Worm (Caenorhabditis elegans) whole organism, mixed stage, embryonic: ENCODE data around the gene vars-1.

Experiments
- M03D4.4 ChIP-seq: sonication (generic microtip); optimal IDR thresholded peaks from 2 replicates; lab custom pipeline; 2017; ENCODE audit warnings: mild to moderate bottlenecking, missing genetic modification characterization, missing compliant biosample characterization
- bed-3 ChIP-seq: fragments of 200-800 bp; sonication (Bioruptor generic); optimal IDR thresholded peaks from 3 replicates; lab custom pipeline; 2018; ENCODE audit warnings: mild to moderate bottlenecking, missing genetic modification characterization, moderate library complexity, missing compliant biosample characterization
- blmp-1 ChIP-seq: fragments of 150-350 bp; optimal IDR thresholded peaks from 2 replicates; lab custom pipeline; 2014; ENCODE audit warnings: missing biosample characterization, missing genetic modification characterization
- ceh-39 ChIP-seq: fragments of 150-350 bp; optimal IDR thresholded peaks from 2 replicates; lab custom pipeline; 2014; ENCODE audit warnings: missing biosample characterization, missing genetic modification characterization
- ceh-43 ChIP-seq: fragments of 200-800 bp; sonication (Bioruptor generic); optimal IDR thresholded peaks from 2 replicates; lab custom pipeline; 2018; ENCODE audit warnings: mild to moderate bottlenecking, missing genetic modification characterization, moderate library complexity, missing compliant biosample characterization
- ceh-83 ChIP-seq: fragments of 200-800 bp; sonication (Bioruptor generic); optimal IDR thresholded peaks from 2 replicates; lab custom pipeline; 2018; ENCODE audit warnings: mild to moderate bottlenecking, missing genetic modification characterization, missing compliant biosample characterization
- ces-1 ChIP-seq: fragments of 150-350 bp; optimal IDR thresholded peaks from 2 replicates; lab custom pipeline; 2014; ENCODE audit warnings: missing biosample characterization, missing genetic modification reagents, missing genetic modification characterization
- cnd-1 ChIP-seq: fragments of 200-800 bp; sonication (Bioruptor generic); optimal IDR thresholded peaks from 2 replicates; lab custom pipeline; 2018; ENCODE audit warnings: mild to moderate bottlenecking, missing genetic modification characterization, missing compliant biosample characterization
- drap-1 ChIP-seq: fragments of 200-800 bp; sonication (Bioruptor generic); optimal IDR thresholded peaks from 3 replicates; lab custom pipeline; 2018; ENCODE audit warnings: mild to moderate bottlenecking, missing genetic modification characterization, missing compliant biosample characterization
- elt-1 ChIP-seq: sonication (generic microtip); optimal IDR thresholded peaks from 2 replicates; lab custom pipeline; 2017; ENCODE audit warnings: missing genetic modification characterization, mild to moderate bottlenecking, missing compliant biosample characterization, antibody characterized with exemption, moderate library complexity, borderline replicate concordance; ENCODE audit not compliant: insufficient read depth
- elt-3 ChIP-seq: fragments of 150-350 bp; optimal IDR thresholded peaks from 2 replicates; lab custom pipeline; 2014; ENCODE audit warnings: missing biosample characterization, missing genetic modification characterization
- flh-1 ChIP-seq: fragments of 200-800 bp; sonication (Bioruptor generic); optimal IDR thresholded peaks from 2 replicates; lab custom pipeline; 2018; ENCODE audit warnings: mild to moderate bottlenecking, missing genetic modification characterization, moderate library complexity, missing compliant biosample characterization
- ham-2 ChIP-seq: fragments of 200-800 bp; sonication (Bioruptor generic); optimal IDR thresholded peaks from 2 replicates; lab custom pipeline; 2018; ENCODE audit warnings: mild to moderate bottlenecking, missing genetic modification characterization, missing compliant biosample characterization
- hlh-1 ChIP-seq: fragments of 150-350 bp; optimal IDR thresholded peaks from 2 replicates; lab custom pipeline; 2014; ENCODE audit warnings: missing biosample characterization, missing genetic modification reagents, missing genetic modification characterization
- lin-13 ChIP-seq: fragments of 150-350 bp; optimal IDR thresholded peaks from 2 replicates; lab custom pipeline; 2014; ENCODE audit warnings: missing biosample characterization, missing genetic modification characterization
- lin-32 ChIP-seq: fragments of 200-800 bp; sonication (Bioruptor generic); optimal IDR thresholded peaks from 2 replicates; lab custom pipeline; 2018; ENCODE audit warnings: mild to moderate bottlenecking, missing genetic modification characterization, missing compliant biosample characterization
- lsy-2 ChIP-seq: fragments of 150-350 bp; optimal IDR thresholded peaks from 2 replicates; lab custom pipeline; 2014; ENCODE audit warnings: missing biosample characterization, missing genetic modification characterization
- mab-5 ChIP-seq: fragments of 150-350 bp; optimal IDR thresholded peaks from 2 replicates; lab custom pipeline; 2014; ENCODE audit warnings: missing biosample characterization, missing genetic modification characterization
- mep-1 ChIP-seq: fragments of 150-350 bp; optimal IDR thresholded peaks from 2 replicates; lab custom pipeline; 2017; ENCODE audit warnings: missing biosample characterization, missing genetic modification reagents, missing genetic modification characterization, inconsistent platforms
- mls-2 ChIP-seq: sonication (generic microtip); optimal IDR thresholded peaks from 2 replicates; lab custom pipeline; 2016; ENCODE audit warnings: mild to moderate bottlenecking, missing genetic modification characterization, moderate library complexity, missing compliant biosample characterization
- nhr-12 ChIP-seq: fragments of 150-350 bp; optimal IDR thresholded peaks from 2 replicates; lab custom pipeline; 2014; ENCODE audit warnings: missing biosample characterization, missing genetic modification characterization
- nhr-2 ChIP-seq: fragments of 150-350 bp; optimal IDR thresholded peaks from 2 replicates; lab custom pipeline; 2014; ENCODE audit warnings: missing biosample characterization, missing genetic modification characterization
- nhr-237 ChIP-seq: fragments of 150-350 bp; optimal IDR thresholded peaks from 2 replicates; lab custom pipeline; 2014; ENCODE audit warnings: missing biosample characterization, missing genetic modification characterization
- nhr-28 ChIP-seq: fragments of 150-350 bp; optimal IDR thresholded peaks from 2 replicates; lab custom pipeline; 2014; ENCODE audit warnings: missing biosample characterization, missing genetic modification characterization
- nhr-76 ChIP-seq: sonication (generic microtip); optimal IDR thresholded peaks from 2 replicates; lab custom pipeline; 2017; ENCODE audit warnings: missing biosample characterization, missing genetic modification characterization
- pha-4 ChIP-seq: fragments of 150-350 bp; optimal IDR thresholded peaks from 2 replicates; lab custom pipeline; 2018; ENCODE audit warnings: missing biosample characterization, missing genetic modification reagents, missing genetic modification characterization
- sem-2 ChIP-seq: fragments of 200-800 bp; sonication (Bioruptor generic); optimal IDR thresholded peaks from 2 replicates; lab custom pipeline; 2018; ENCODE audit warnings: mild to moderate bottlenecking, missing genetic modification characterization, missing compliant biosample characterization
- snpc-4 ChIP-seq: fragments of 150-350 bp; optimal IDR thresholded peaks from 2 replicates; lab custom pipeline; 2014; ENCODE audit warnings: missing biosample characterization, missing genetic modification characterization
- sptf-1 ChIP-seq: sonication (generic microtip); optimal IDR thresholded peaks from 2 replicates; lab custom pipeline; 2017; ENCODE audit warnings: mild to moderate bottlenecking, missing genetic modification characterization, moderate library complexity, missing compliant biosample characterization
- tbx-8 ChIP-seq: fragments of 200-800 bp; sonication (Bioruptor generic); optimal IDR thresholded peaks from 2 replicates; lab custom pipeline; 2018; ENCODE audit warnings: mild to moderate bottlenecking, missing genetic modification characterization, moderate library complexity, missing compliant biosample characterization
- unc-39 ChIP-seq: fragments of 150-350 bp; optimal IDR thresholded peaks from 2 replicates; lab custom pipeline; 2014; ENCODE audit warnings: missing biosample characterization, missing genetic modification characterization
- unc-62 ChIP-seq: fragments of 150-350 bp; optimal IDR thresholded peaks from 2 replicates; lab custom pipeline; 2014; ENCODE audit warnings: missing biosample characterization, missing genetic modification reagents, missing genetic modification characterization
- zip-8 ChIP-seq: fragments of 150-350 bp; optimal IDR thresholded peaks from 2 replicates; lab custom pipeline; 2014; ENCODE audit warnings: missing biosample characterization, missing genetic modification characterization

The vars-1 gene

DNA sequence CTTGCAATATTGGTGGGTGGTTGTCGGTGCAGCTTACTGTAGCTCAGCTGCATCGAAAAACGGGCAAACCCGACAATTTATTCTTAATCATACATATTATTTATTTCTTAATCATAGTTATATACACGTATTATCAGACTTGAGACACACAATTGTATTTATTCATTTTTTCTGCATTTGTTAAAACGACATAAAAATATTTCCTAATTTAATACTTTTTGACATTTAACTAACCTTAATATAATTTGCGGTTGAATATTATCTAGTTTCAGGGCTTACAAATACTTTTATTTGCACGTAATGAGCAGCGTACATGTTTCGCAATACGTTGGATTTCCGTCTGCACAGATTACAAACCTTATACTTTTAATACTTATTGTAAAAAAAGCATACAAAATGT, 27.1 kb downstream of the vars-1 start, which contains the start of gene str-138:
str-138 (plus strand) TSS at position 301 of the 400 bp plus-strand sequence.
- TF ChIP-seq drap-1 (GFP tag; lab: Kevin White, UChicago) (no peak), ceh-83 (GFP tag; lab: Kevin White, UChicago) (no peak), mls-2 (no peak), zip-8 (no peak), ceh-39 (tag; lab: Kevin White, UChicago) (no peak), nhr-237 (tag; lab: Kevin White, UChicago) (no peak), pha-4 (tag; lab: Kevin White, UChicago) (no peak), sem-2 (GFP tag; lab: Kevin White, UChicago) (no peak), nhr-2 (tag; lab: Kevin White, UChicago) (no peak), M03D4.4 (no peak), nhr-12 (tag; lab: Kevin White, UChicago) (no peak), ham-2 (GFP tag; lab: Kevin White, UChicago) (no peak), blmp-1 (tag; lab: Kevin White, UChicago) (no peak), lin-13 (tag; lab: Kevin White, UChicago) (no peak), flh-1 (GFP tag; lab: Kevin White, UChicago) (no peak), lsy-2 (tag; lab: Kevin White, UChicago) (no peak), ces-1 (GFP tag; lab: Kevin White, UChicago) (no peak), nhr-76 (no peak), cnd-1 (tag; lab: Kevin White, UChicago) (no peak), tbx-8 (GFP tag; lab: Kevin White, UChicago) (no peak)

DNA sequence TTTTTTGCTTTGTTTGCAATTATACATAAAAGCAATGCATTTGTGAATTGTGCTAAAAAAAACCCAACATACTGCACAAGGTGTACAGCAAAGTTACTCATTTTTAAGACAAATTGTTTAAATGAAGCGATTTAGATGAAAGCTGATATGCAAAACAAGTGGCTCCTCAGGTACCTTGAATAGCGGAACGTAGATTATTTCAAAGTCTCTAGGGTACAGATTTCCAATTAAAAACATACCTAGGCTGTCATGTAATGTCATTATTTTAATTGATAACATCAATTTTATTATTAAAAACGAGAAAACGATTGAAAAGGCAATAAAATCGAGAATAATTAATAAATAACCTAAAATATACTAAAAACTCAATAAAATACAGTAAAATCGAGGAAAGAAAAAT, 30.9 kb downstream of the vars-1 start, which contains the start of gene str-139:
str-139 (minus strand) TSS at position 101 of the 400 bp plus-strand sequence.
- TF ChIP-seq unc-62 (no peak), mep-1 (tag; lab: Kevin White, UChicago) (no peak), ham-2 (GFP tag; lab: Kevin White, UChicago) (no peak), elt-3 (no peak), lin-13 (tag; lab: Kevin White, UChicago) (no peak), unc-39 (tag; lab: Kevin White, UChicago) (no peak), nhr-237 (tag; lab: Kevin White, UChicago) (no peak), M03D4.4 (no peak), ceh-39 (tag; lab: Kevin White, UChicago) (no peak), snpc-4 (tag; lab: Kevin White, UChicago) (no peak), blmp-1 (tag; lab: Kevin White, UChicago) (no peak), mab-5 (tag; lab: Kevin White, UChicago) (no peak), hlh-1 (tag; lab: Kevin White, UChicago) (no peak), ces-1 (GFP tag; lab: Kevin White, UChicago) (no peak), nhr-12 (tag; lab: Kevin White, UChicago) (no peak), ceh-43 (GFP tag; lab: Kevin White, UChicago) (no peak), sem-2 (GFP tag; lab: Kevin White, UChicago) (no peak), tbx-8 (GFP tag; lab: Kevin White, UChicago) (no peak)
- TF ChIP-seq, all 35 proteins: peak for 0

DNA sequence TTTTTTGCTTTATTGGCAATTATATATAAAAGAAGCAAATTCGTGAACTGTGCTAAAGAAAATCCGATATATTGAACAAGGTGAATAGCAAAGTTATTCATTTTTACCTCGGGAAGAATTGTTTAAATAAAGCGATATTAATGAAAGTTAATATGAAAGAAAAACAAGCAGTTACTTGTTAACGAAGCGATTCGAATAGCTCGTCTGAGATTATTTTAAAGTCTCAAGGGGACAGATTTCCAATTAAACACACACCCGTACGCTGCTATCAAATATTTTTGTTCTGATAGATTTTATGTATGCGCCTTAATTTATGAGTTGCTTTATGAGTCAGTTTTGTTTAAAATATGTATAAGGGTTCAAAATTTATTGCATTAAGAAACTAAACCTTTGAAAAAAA, 36.6 kb downstream of the vars-1 start, which contains the start of gene str-140:
str-140 (minus strand) TSS at position 101 of the 400 bp plus-strand sequence.
- TF ChIP-seq mab-5 (tag; lab: Kevin White, UChicago) = no peak
- TF ChIP-seq sem-2 (GFP tag; lab: Kevin White, UChicago) = no peak
- TF ChIP-seq ces-1 (GFP tag; lab: Kevin White, UChicago) = no peak
- TF ChIP-seq elt-1 (tag; lab: Kevin White, UChicago) = no peak
- TF ChIP-seq flh-1 (GFP tag; lab: Kevin White, UChicago) = no peak
- no peak for TF ChIP-seq nhr-28 (tag; lab: Kevin White, UChicago)
- no peak for TF ChIP-seq mls-2
- TF ChIP-seq nhr-237 (tag; lab: Kevin White, UChicago) = no peak
- TF ChIP-seq lin-32 (GFP tag; lab: Kevin White, UChicago) = no peak
- TF ChIP-seq blmp-1 (tag; lab: Kevin White, UChicago) = no peak
- TF ChIP-seq nhr-2 (tag; lab: Kevin White, UChicago) = no peak
- TF ChIP-seq bed-3 (GFP tag; lab: Kevin White, UChicago) = no peak
- no peak for TF ChIP-seq unc-62
- no peak for TF ChIP-seq mep-1 (tag; lab: Kevin White, UChicago)
- no peak for TF ChIP-seq sptf-1 (tag; lab: Kevin White, UChicago)
- TF ChIP-seq unc-39 (tag; lab: Kevin White, UChicago) = no peak
- TF ChIP-seq zip-8 = no peak
